Worm (Caenorhabditis elegans) whole organism, young adult: Measurements from ENCODE around the gene mltn-1.

Experiments used
- B0336.3 ChIP-seq: fragments of 200-800 bp; sonication (Bioruptor generic); IDR thresholded peaks from 2 replicates; pipeline ENCODE4 v1.3.6; 2022; ENCODE audit warnings: missing genetic modification characterization, missing compliant biosample characterization
- F49E8.2 ChIP-seq: sonication (generic microtip); optimal IDR thresholded peaks from 3 replicates; lab custom pipeline; 2017; ENCODE audit warnings: missing genetic modification characterization, mild to moderate bottlenecking, missing compliant biosample characterization, antibody characterized with exemption, moderate library complexity; ENCODE audit not compliant: insufficient read depth
- F57A8.1 ChIP-seq: fragments of 200-800 bp; sonication (Bioruptor generic); optimal IDR thresholded peaks from 2 replicates; lab custom pipeline; 2018; ENCODE audit warnings: mild to moderate bottlenecking, missing genetic modification characterization, moderate library complexity, missing compliant biosample characterization
- T07F8.4 ChIP-seq: sonication (generic microtip); optimal IDR thresholded peaks from 2 replicates; lab custom pipeline; 2016; ENCODE audit warnings: mild to moderate bottlenecking, missing genetic modification characterization, moderate library complexity, missing compliant biosample characterization
- Y53F4B.3 ChIP-seq: fragments of 200-800 bp; sonication (Bioruptor generic); IDR thresholded peaks from 2 replicates; pipeline ENCODE4 v1.3.6; 2022; ENCODE audit warnings: missing genetic modification reagents, missing genetic modification characterization, missing compliant biosample characterization
- Y53G8AR.9 ChIP-seq: fragments of 200-800 bp; sonication (Bioruptor generic); conservative IDR thresholded peaks from 2 replicates; pipeline ENCODE4 v1.3.6; 2022; ENCODE audit warnings: missing genetic modification reagents, missing genetic modification characterization, missing compliant biosample characterization
- akir-1 ChIP-seq: fragments of 200-800 bp; sonication (Bioruptor generic); optimal IDR thresholded peaks from 2 replicates; lab custom pipeline; 2018; ENCODE audit warnings: mild to moderate bottlenecking, missing genetic modification characterization, moderate library complexity, missing compliant biosample characterization
- attf-5 ChIP-seq: fragments of 200-800 bp; sonication (Bioruptor generic); optimal IDR thresholded peaks from 2 replicates; lab custom pipeline; 2018; ENCODE audit warnings: mild to moderate bottlenecking, missing genetic modification characterization, missing compliant biosample characterization
- cebp-1 ChIP-seq, 2 experiments: fragments of 200-800 bp in 1 of 2; sonication (Bioruptor generic) in 1 of 2; sonication (generic microtip) in 1 of 2; IDR thresholded peaks in 1 of 2; optimal IDR thresholded peaks in 1 of 2; 2 replicates each; pipeline versions ENCODE4 v1.3.6 to Lab custom; 2017 to 2022; ENCODE audit warnings: missing compliant biosample characterization in 2 of 2, missing genetic modification characterization in 2 of 2, mild to moderate bottlenecking in 1 of 2, missing genetic modification reagents in 1 of 2, moderate library complexity in 1 of 2
- efl-1 ChIP-seq: fragments of 150-350 bp; optimal IDR thresholded peaks from 2 replicates; lab custom pipeline; 2014; ENCODE audit warnings: missing biosample characterization, missing genetic modification reagents, missing genetic modification characterization
- egrh-3 ChIP-seq: fragments of 200-800 bp; sonication (Bioruptor generic); IDR thresholded peaks from 2 replicates; pipeline ENCODE4 v1.3.6; 2022; ENCODE audit warnings: missing genetic modification reagents, missing genetic modification characterization, missing compliant biosample characterization
- ekl-4 ChIP-seq: fragments of 200-800 bp; sonication (Bioruptor generic); IDR thresholded peaks from 2 replicates; pipeline ENCODE4 v1.3.6; 2022; ENCODE audit warnings: missing genetic modification reagents, missing genetic modification characterization, missing compliant biosample characterization
- let-607 ChIP-seq, 2 experiments: fragments of 200-800 bp in 1 of 2; sonication (Bioruptor generic) in 1 of 2; sonication (generic microtip) in 1 of 2; optimal IDR thresholded peaks; 2 replicates each; lab custom pipeline; 2016 to 2018; ENCODE audit warnings: mild to moderate bottlenecking in 2 of 2, missing compliant biosample characterization in 2 of 2, missing genetic modification characterization in 2 of 2, moderate library complexity in 2 of 2, missing genotype in 1 of 2
- lsl-1 ChIP-seq: fragments of 200-800 bp; sonication (Bioruptor generic); optimal IDR thresholded peaks from 2 replicates; lab custom pipeline; 2018; ENCODE audit warnings: mild to moderate bottlenecking, missing genetic modification characterization, moderate library complexity, missing compliant biosample characterization
- lsy-27 ChIP-seq: sonication (generic microtip); optimal IDR thresholded peaks from 2 replicates; lab custom pipeline; 2017; ENCODE audit warnings: missing genetic modification characterization, mild to moderate bottlenecking, missing compliant biosample characterization, antibody characterized with exemption, missing genotype, borderline replicate concordance; ENCODE audit not compliant: insufficient read depth
- madf-3 ChIP-seq: fragments of 200-800 bp; sonication (Bioruptor generic); IDR thresholded peaks from 2 replicates; pipeline ENCODE4 v1.3.6; 2022; ENCODE audit warnings: missing genetic modification reagents, missing genetic modification characterization, missing compliant biosample characterization
- nhr-80 ChIP-seq: sonication (generic microtip); optimal IDR thresholded peaks from 2 replicates; lab custom pipeline; 2016; ENCODE audit warnings: missing genetic modification characterization, missing compliant biosample characterization
- pha-4 ChIP-seq: fragments of 150-350 bp; sonication (generic microtip); optimal IDR thresholded peaks from 2 replicates; lab custom pipeline; 2014; ENCODE audit warnings: missing biosample characterization, missing genetic modification reagents, missing genetic modification characterization
- rcor-1 ChIP-seq: fragments of 200-800 bp; sonication (Bioruptor generic); IDR thresholded peaks from 2 replicates; pipeline ENCODE4 v1.3.6; 2022; ENCODE audit warnings: missing genetic modification reagents, missing genetic modification characterization, missing compliant biosample characterization
- rpc-1 ChIP-seq, 2 experiments: fragments of 150-350 bp in 1 of 2; sonication (generic microtip) in 1 of 2; optimal IDR thresholded peaks; 2 replicates each; lab custom pipeline; 2014 to 2018; ENCODE audit warnings: missing biosample characterization in 1 of 2, missing genetic modification characterization in 1 of 2, missing genetic modification reagents in 1 of 2, missing genotype in 1 of 2
- sdz-38 ChIP-seq: sonication (generic microtip); optimal IDR thresholded peaks from 2 replicates; lab custom pipeline; 2016; ENCODE audit warnings: missing genotype, missing genetic modification characterization, missing compliant biosample characterization
- snpc-4 ChIP-seq, 5 experiments: fragments of 150-350 bp in 1 of 5; sonication (generic microtip) in 4 of 5; optimal IDR thresholded peaks; 2 replicates each; lab custom pipeline; 2014 to 2018; ENCODE audit warnings: missing genetic modification characterization in 5 of 5, missing biosample characterization in 3 of 5, antibody characterized with exemption in 2 of 5, mild to moderate bottlenecking in 2 of 5, missing compliant biosample characterization in 2 of 5, missing genotype in 2 of 5, moderate library complexity in 2 of 5, missing genetic modification reagents in 1 of 5
- tbx-9 ChIP-seq: sonication (generic microtip); optimal IDR thresholded peaks from 2 replicates; lab custom pipeline; 2016; ENCODE audit warnings: borderline replicate concordance, missing genetic modification characterization, inconsistent platforms, missing compliant biosample characterization
- zfh-2 ChIP-seq: fragments of 200-800 bp; sonication (Bioruptor generic); conservative IDR thresholded peaks from 2 replicates; pipeline ENCODE4 v1.3.6; 2022; ENCODE audit warnings: missing genetic modification reagents, missing genetic modification characterization, missing compliant biosample characterization
- ztf-22 ChIP-seq: fragments of 200-800 bp; sonication (Bioruptor generic); optimal IDR thresholded peaks from 2 replicates; lab custom pipeline; 2018; ENCODE audit warnings: mild to moderate bottlenecking, missing genetic modification characterization, moderate library complexity, missing compliant biosample characterization
- ztf-26 ChIP-seq: sonication (generic microtip); optimal IDR thresholded peaks from 2 replicates; lab custom pipeline; 2017; ENCODE audit warnings: missing genetic modification characterization, missing compliant biosample characterization
- ztf-3 ChIP-seq: fragments of 200-800 bp; sonication (Bioruptor generic); optimal IDR thresholded peaks from 2 replicates; lab custom pipeline; 2018; ENCODE audit warnings: mild to moderate bottlenecking, missing genetic modification characterization, missing compliant biosample characterization

Gene mltn-1

ce11 chrII:13153299-13153698 is 8.3 kb upstream of the mltn-1 start, which contains the start of gene spe-18:
Gene spe-18, minus strand, starts transcription at chrII:13153399.
- TF ChIP-seq F49E8.2 (tag; lab: Kevin White, UChicago): no peak
- TF ChIP-seq sdz-38 (tag; lab: Kevin White, UChicago): no peak
- no peak for TF ChIP-seq snpc-4 (GFP tag; optimal IDR thresholded peaks at IDR 0.05; lab: Kevin White, UChicago)
- no peak for TF ChIP-seq snpc-4 (tag; optimal IDR thresholded peaks at IDR 0.05; lab: Kevin White, UChicago)
- TF ChIP-seq attf-5: no peak
- no peak for TF ChIP-seq tbx-9
- TF ChIP-seq ztf-3 (GFP tag; lab: Kevin White, UChicago): no peak
- TF ChIP-seq rcor-1 (GFP tag; lab: Robert Waterston, UW): no peak
- no peak for TF ChIP-seq Y53G8AR.9 (GFP tag; lab: Robert Waterston, UW)
- no peak for TF ChIP-seq T07F8.4
- TF ChIP-seq akir-1: no peak

DNA sequence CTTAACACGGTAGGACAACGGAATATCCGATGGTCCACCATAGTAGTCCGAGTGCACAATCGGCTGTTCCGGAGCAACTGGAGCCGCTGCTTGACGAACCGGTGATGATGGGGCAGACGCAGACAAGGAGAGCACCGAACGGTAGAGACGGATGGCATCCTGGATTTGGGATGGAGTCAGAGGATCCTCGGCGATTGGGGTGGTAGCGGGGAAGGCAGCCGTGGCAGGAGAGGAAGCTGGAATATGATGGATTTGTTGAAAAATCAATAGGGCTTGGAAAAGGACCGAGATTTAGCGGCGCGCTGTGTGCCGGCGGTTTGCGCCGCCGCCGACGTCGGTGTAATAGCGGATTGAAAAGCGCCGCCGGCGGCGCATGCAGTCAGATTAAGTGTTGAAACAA is 7.4 kb upstream of the mltn-1 start:
- TF ChIP-seq egrh-3 (GFP tag; lab: Robert Waterston, UW) (0 out of 2 replicates have a peak, but pooled peaks have one; percentile 19), zfh-2 (0 out of 2 replicates have a peak, but pooled peaks have one; percentile 13), lsy-27 (tag; lab: Kevin White, UChicago) (no peak)

- TF ChIP-seq ztf-26: peak; percentile 30
- no peak for TF ChIP-seq B0336.3 (GFP tag; lab: Robert Waterston, UW)
Observed at ce11 chrII:13149965-13150364, 4.9 kb upstream of the mltn-1 start.

DNA sequence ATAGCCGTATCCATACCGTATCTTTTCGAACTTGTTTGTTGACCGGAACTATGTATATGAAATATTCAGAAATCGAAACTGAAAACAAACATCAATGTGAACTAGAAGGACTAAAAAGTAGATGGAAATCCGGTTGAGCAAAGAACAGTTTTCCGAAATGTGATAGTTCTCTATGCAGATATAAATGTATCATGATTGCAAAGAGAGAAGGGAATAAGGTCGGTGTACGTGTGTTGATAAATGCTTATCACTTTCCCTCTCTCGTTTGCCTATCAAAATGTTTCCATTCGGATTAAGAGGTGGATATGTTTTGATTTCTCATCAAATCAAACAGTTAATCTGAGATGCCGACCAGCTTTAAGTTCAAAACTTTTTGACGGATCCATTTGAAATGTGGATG is 3.2 kb upstream of the mltn-1 start:
- no peak for TF ChIP-seq F57A8.1 (GFP tag; lab: Kevin White, UChicago)
- TF ChIP-seq rcor-1 (GFP tag; lab: Robert Waterston, UW): no peak
- TF ChIP-seq let-607 (tag; optimal IDR thresholded peaks at IDR 0.05; lab: Kevin White, UChicago): no peak
- no peak for TF ChIP-seq cebp-1 (GFP tag; IDR thresholded peaks at IDR 0.05; lab: Robert Waterston, UW)
- no peak for TF ChIP-seq cebp-1 (tag; optimal IDR thresholded peaks at IDR 0.05; lab: Kevin White, UChicago)
- no peak for TF ChIP-seq ekl-4 (GFP tag; lab: Robert Waterston, UW)

DNA sequence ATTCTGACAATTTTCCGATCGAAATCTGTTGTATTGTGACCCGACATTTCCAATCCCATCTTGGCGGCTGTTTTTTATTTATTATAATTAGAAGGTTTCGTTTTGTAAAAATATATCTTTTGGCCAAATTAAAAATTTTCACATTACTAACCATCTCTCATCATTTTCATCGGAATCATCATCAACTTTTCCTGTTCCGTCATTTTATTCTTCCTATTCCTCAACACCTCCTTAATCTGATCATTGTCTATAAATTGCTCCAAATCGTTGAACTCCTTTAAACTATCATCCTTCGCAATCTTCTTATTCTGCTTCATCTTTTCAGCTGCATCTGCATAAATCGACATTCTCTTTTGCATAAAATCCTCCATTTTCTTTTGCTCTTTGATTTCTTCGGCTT is 2.7 kb downstream of the mltn-1 start:
- TF ChIP-seq lsl-1 (GFP tag; lab: Kevin White, UChicago): no peak
- TF ChIP-seq nhr-80 (tag; lab: Kevin White, UChicago): no peak
- TF ChIP-seq Y53F4B.3: no peak
- TF ChIP-seq ztf-22 (GFP tag; lab: Kevin White, UChicago): no peak

ce11 chrII:13139573-13139972 is 5.5 kb downstream of the mltn-1 start:
- TF ChIP-seq rpc-1 (optimal IDR thresholded peaks at IDR 0.05; lab: Kevin White, UChicago) (no peak), rpc-1 (tag; optimal IDR thresholded peaks at IDR 0.05; lab: Kevin White, UChicago) (no peak), madf-3 (GFP tag; lab: Robert Waterston, UW) (no peak), let-607 (tag; optimal IDR thresholded peaks at IDR 0.05; lab: Kevin White, UChicago) (no peak), efl-1 (GFP tag; lab: Kevin White, UChicago) (no peak), pha-4 (tag; lab: Kevin White, UChicago) (no peak)
